Worm (Caenorhabditis elegans): Measurements from ENCODE around the gene mrps-18.C.

DNA sequence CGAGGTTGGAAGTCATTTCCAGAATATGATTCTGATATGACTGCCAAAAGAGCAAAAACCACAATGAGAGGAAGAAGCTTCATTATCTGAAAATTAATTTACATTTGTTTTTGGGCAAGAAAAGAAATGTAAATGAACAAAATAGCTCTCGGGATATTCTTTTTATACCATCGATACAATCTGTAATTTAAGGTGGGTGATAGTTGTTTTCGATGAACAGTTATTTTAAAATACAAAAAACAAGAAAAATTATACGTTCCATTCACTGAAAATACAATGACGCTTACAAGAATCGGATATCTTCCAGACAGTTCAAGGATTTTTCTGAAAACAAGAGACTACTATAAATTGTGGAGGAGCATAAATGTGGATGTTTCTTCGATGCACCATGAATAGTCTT, 8.6 kb downstream of the mrps-18.C start, which contains the start of gene ins-15:
- no peak for TF ChIP-seq ets-4 (tag; optimal IDR thresholded peaks at IDR 0.05)
- no peak for TF ChIP-seq lim-6 (tag; optimal IDR thresholded peaks at IDR 0.05)
- no peak for TF ChIP-seq C38D4.7 (GFP tag; optimal IDR thresholded peaks at IDR 0.05)
- no peak for TF ChIP-seq ceh-24 (tag; optimal IDR thresholded peaks at IDR 0.05)
- TF ChIP-seq tbx-2 (tag; optimal IDR thresholded peaks at IDR 0.05): no peak
- TF ChIP-seq unc-3 (GFP tag; conservative IDR thresholded peaks at IDR 0.05): no peak
- TF ChIP-seq unc-3 (tag; optimal IDR thresholded peaks at IDR 0.05): no peak
- TF ChIP-seq mec-3 (tag; optimal IDR thresholded peaks at IDR 0.05; ENCODE audit: borderline replicate concordance): no peak

Data from whole organism, late embryonic.